Worm (Caenorhabditis elegans) whole organism, L1 larva: ENCODE data around the gene W04D2.4.

Source experiments
- C04F5.9 ChIP-seq: sonication (generic microtip); optimal IDR thresholded peaks from 2 replicates; lab custom pipeline; 2016; ENCODE audit warnings: missing genetic modification characterization, missing compliant biosample characterization
- C16A3.4 ChIP-seq: fragments of 150-350 bp; optimal IDR thresholded peaks from 2 replicates; lab custom pipeline; 2014; ENCODE audit warnings: missing biosample characterization, missing genetic modification characterization
- F16B12.6 ChIP-seq: fragments of 150-350 bp; optimal IDR thresholded peaks from 2 replicates; lab custom pipeline; 2014; ENCODE audit warnings: missing biosample characterization, missing genetic modification characterization
- aly-2 ChIP-seq: fragments of 150-350 bp; optimal IDR thresholded peaks from 2 replicates; lab custom pipeline; 2014; ENCODE audit warnings: missing biosample characterization, missing genetic modification characterization
- blmp-1 ChIP-seq: fragments of 150-350 bp; optimal IDR thresholded peaks from 2 replicates; lab custom pipeline; 2014; ENCODE audit warnings: missing biosample characterization, missing genetic modification characterization
- ceh-63 ChIP-seq: fragments of 200-800 bp; sonication (Bioruptor generic); optimal IDR thresholded peaks from 2 replicates; lab custom pipeline; 2018; ENCODE audit warnings: mild to moderate bottlenecking, missing genetic modification characterization, missing compliant biosample characterization
- ceh-82 ChIP-seq, 3 experiments: fragments of 150-350 bp in 1 of 3; sonication (generic microtip) in 2 of 3; optimal IDR thresholded peaks; 2 replicates each; lab custom pipeline; 2014 to 2017; ENCODE audit warnings: missing biosample characterization in 3 of 3, missing genetic modification characterization in 3 of 3
- ceh-88 ChIP-seq: fragments of 200-800 bp; sonication (Bioruptor generic); IDR thresholded peaks from 2 replicates; pipeline ENCODE4 v1.3.6; 2022; ENCODE audit warnings: missing genetic modification characterization, missing compliant biosample characterization
- ces-1 ChIP-seq: fragments of 150-350 bp; optimal IDR thresholded peaks from 2 replicates; lab custom pipeline; 2014; ENCODE audit warnings: missing biosample characterization, missing genetic modification reagents, missing genetic modification characterization
- dsc-1 ChIP-seq: sonication (generic microtip); optimal IDR thresholded peaks from 2 replicates; lab custom pipeline; 2016; ENCODE audit warnings: mild to moderate bottlenecking, missing genetic modification characterization, missing compliant biosample characterization
- efl-1 ChIP-seq, 4 experiments: fragments of 150-350 bp; optimal IDR thresholded peaks in 3 of 4; peaks in 1 of 4; 1 replicate in 1 of 4; 2 replicates in 3 of 4; lab custom pipeline; 2014; ENCODE audit warnings: missing biosample characterization in 2 of 4, missing genetic modification characterization in 2 of 4, missing genetic modification reagents in 2 of 4
- egl-13 ChIP-seq: sonication (generic microtip); optimal IDR thresholded peaks from 2 replicates; lab custom pipeline; 2016; ENCODE audit warnings: missing genotype, missing genetic modification reagents, missing genetic modification characterization, missing compliant biosample characterization
- egl-27 ChIP-seq, 2 experiments: fragments of 150-350 bp in 1 of 2; sonication (generic microtip); optimal IDR thresholded peaks; 3 replicates each; lab custom pipeline; 2017 to 2018; ENCODE audit warnings: missing biosample characterization in 2 of 2, missing genetic modification characterization in 2 of 2, missing genetic modification reagents in 2 of 2
- elt-3 ChIP-seq, 6 experiments: fragments of 150-350 bp in 1 of 6; sonication (generic microtip); optimal IDR thresholded peaks; 2 replicates each; lab custom pipeline; 2017 to 2018; ENCODE audit warnings: missing biosample characterization in 6 of 6, missing genetic modification characterization in 6 of 6, inconsistent platforms in 1 of 6
- ets-5 ChIP-seq: fragments of 200-800 bp; sonication (Bioruptor generic); IDR thresholded peaks from 2 replicates; pipeline ENCODE4 v1.3.6; 2022; ENCODE audit warnings: missing genetic modification characterization, missing compliant biosample characterization
- fkh-4 ChIP-seq: sonication (generic microtip); optimal IDR thresholded peaks from 2 replicates; lab custom pipeline; 2016; ENCODE audit warnings: missing compliant biosample characterization, missing genetic modification characterization, borderline replicate concordance
- fkh-8 ChIP-seq: sonication (generic microtip); optimal IDR thresholded peaks from 2 replicates; lab custom pipeline; 2016; ENCODE audit warnings: mild to moderate bottlenecking, missing genetic modification characterization, missing compliant biosample characterization
- hlh-17 ChIP-seq: fragments of 200-800 bp; sonication (Bioruptor generic); optimal IDR thresholded peaks from 2 replicates; lab custom pipeline; 2018; ENCODE audit warnings: missing genetic modification characterization, mild to moderate bottlenecking, missing compliant biosample characterization, moderate library complexity, borderline replicate concordance
- hlh-4 ChIP-seq: sonication (generic microtip); optimal IDR thresholded peaks from 2 replicates; lab custom pipeline; 2016; ENCODE audit warnings: mild to moderate bottlenecking, missing genetic modification characterization, missing compliant biosample characterization
- hpl-2 ChIP-seq: fragments of 150-350 bp; optimal IDR thresholded peaks from 2 replicates; lab custom pipeline; 2014; ENCODE audit warnings: missing biosample characterization, missing genetic modification reagents, missing genetic modification characterization
- isw-1 ChIP-seq: fragments of 200-800 bp; sonication (Bioruptor generic); IDR thresholded peaks from 2 replicates; pipeline ENCODE4 v1.3.6; 2022; ENCODE audit warnings: missing genetic modification characterization, missing compliant biosample characterization
- lin-14 ChIP-seq: fragments of 200-800 bp; sonication (Bioruptor generic); optimal IDR thresholded peaks from 2 replicates; lab custom pipeline; 2018; ENCODE audit warnings: mild to moderate bottlenecking, missing genetic modification characterization, moderate library complexity, missing compliant biosample characterization
- lin-35 ChIP-seq, 2 experiments: fragments of 150-350 bp; optimal IDR thresholded peaks; 2 replicates each; lab custom pipeline; 2014; ENCODE audit warnings: missing biosample characterization in 2 of 2, missing genetic modification characterization in 2 of 2, missing genetic modification reagents in 2 of 2
- lin-39 ChIP-seq: fragments of 150-350 bp; optimal IDR thresholded peaks from 2 replicates; lab custom pipeline; 2014; ENCODE audit warnings: missing biosample characterization, missing genetic modification reagents, missing genetic modification characterization
- mab-9 ChIP-seq: fragments of 200-800 bp; sonication (Bioruptor generic); IDR thresholded peaks from 2 replicates; pipeline ENCODE4 v1.3.6; 2022; ENCODE audit warnings: missing genetic modification reagents, missing genetic modification characterization, missing compliant biosample characterization
- mdl-1 ChIP-seq, 2 experiments: fragments of 150-350 bp; optimal IDR thresholded peaks; 2 replicates each; lab custom pipeline; 2014 to 2017; ENCODE audit warnings: missing biosample characterization in 2 of 2, missing genetic modification characterization in 2 of 2, inconsistent platforms in 1 of 2
- mef-2 ChIP-seq: fragments of 150-350 bp; optimal IDR thresholded peaks from 2 replicates; lab custom pipeline; 2014; ENCODE audit warnings: missing biosample characterization, missing genetic modification characterization
- mep-1 ChIP-seq: fragments of 150-350 bp; optimal IDR thresholded peaks from 2 replicates; lab custom pipeline; 2014; ENCODE audit warnings: missing biosample characterization, missing genetic modification characterization
- nhr-12 ChIP-seq: sonication (generic microtip); optimal IDR thresholded peaks from 2 replicates; lab custom pipeline; 2017; ENCODE audit warnings: missing biosample characterization, missing genetic modification characterization
- nhr-19 ChIP-seq: fragments of 200-800 bp; sonication (Bioruptor generic); conservative IDR thresholded peaks from 2 replicates; pipeline ENCODE4 v1.3.6; 2022; ENCODE audit warnings: missing genetic modification characterization, missing compliant biosample characterization
- nhr-20 ChIP-seq: sonication (generic microtip); optimal IDR thresholded peaks from 2 replicates; lab custom pipeline; 2016; ENCODE audit warnings: mild to moderate bottlenecking, missing genetic modification characterization, missing compliant biosample characterization
- nhr-28 ChIP-seq: fragments of 150-350 bp; optimal IDR thresholded peaks from 2 replicates; lab custom pipeline; 2014; ENCODE audit warnings: missing biosample characterization, missing genetic modification characterization
- nhr-47 ChIP-seq: sonication (generic microtip); optimal IDR thresholded peaks from 2 replicates; lab custom pipeline; 2016; ENCODE audit warnings: mild to moderate bottlenecking, missing genetic modification characterization, moderate library complexity, missing compliant biosample characterization
- nhr-71 ChIP-seq: sonication (generic microtip); optimal IDR thresholded peaks from 2 replicates; lab custom pipeline; 2016; ENCODE audit warnings: mild to moderate bottlenecking, missing genetic modification characterization, moderate library complexity, missing compliant biosample characterization
- nhr-76 ChIP-seq: sonication (generic microtip); optimal IDR thresholded peaks from 2 replicates; lab custom pipeline; 2017; ENCODE audit warnings: missing biosample characterization, missing genetic modification characterization
- nhr-77 ChIP-seq: fragments of 150-350 bp; optimal IDR thresholded peaks from 2 replicates; lab custom pipeline; 2014; ENCODE audit warnings: missing biosample characterization, missing genetic modification characterization
- nhr-85 ChIP-seq: sonication (generic microtip); peaks from one replicate; lab custom pipeline; 2016; ENCODE audit warnings: missing genetic modification characterization, inconsistent platforms, missing compliant biosample characterization
- nhr-90 ChIP-seq: sonication (generic microtip); optimal IDR thresholded peaks from 2 replicates; lab custom pipeline; 2016; ENCODE audit warnings: mild to moderate bottlenecking, missing genetic modification characterization, missing compliant biosample characterization; ENCODE audit not compliant: poor library complexity
- pax-3 ChIP-seq: fragments of 200-800 bp; sonication (Bioruptor generic); optimal IDR thresholded peaks from 2 replicates; lab custom pipeline; 2018; ENCODE audit warnings: mild to moderate bottlenecking, missing genetic modification characterization, moderate library complexity, missing compliant biosample characterization
- pqm-1 ChIP-seq: sonication (generic microtip); optimal IDR thresholded peaks from 3 replicates; lab custom pipeline; 2017; ENCODE audit warnings: missing biosample characterization, missing genetic modification characterization
- rnt-1 ChIP-seq: sonication (generic microtip); optimal IDR thresholded peaks from 2 replicates; lab custom pipeline; 2016; ENCODE audit warnings: mild to moderate bottlenecking, missing genetic modification characterization, moderate library complexity, missing compliant biosample characterization
- skn-1 ChIP-seq: fragments of 150-350 bp; optimal IDR thresholded peaks from 2 replicates; lab custom pipeline; 2014; ENCODE audit warnings: missing biosample characterization, missing genetic modification characterization
- snpc-4 ChIP-seq: fragments of 150-350 bp; optimal IDR thresholded peaks from 2 replicates; lab custom pipeline; 2014; ENCODE audit warnings: missing biosample characterization, missing genetic modification characterization
- snu-23 ChIP-seq: sonication (generic microtip); optimal IDR thresholded peaks from 2 replicates; lab custom pipeline; 2016; ENCODE audit warnings: missing genetic modification characterization, missing compliant biosample characterization
- tbx-2 ChIP-seq: sonication (generic microtip); optimal IDR thresholded peaks from 2 replicates; lab custom pipeline; 2016; ENCODE audit warnings: missing genetic modification characterization, missing compliant biosample characterization
- tlp-1 ChIP-seq: fragments of 150-350 bp; optimal IDR thresholded peaks from 2 replicates; lab custom pipeline; 2014; ENCODE audit warnings: missing biosample characterization, missing genetic modification characterization
- unc-130 ChIP-seq: fragments of 150-350 bp; optimal IDR thresholded peaks from 2 replicates; lab custom pipeline; 2017; ENCODE audit warnings: missing biosample characterization, missing genetic modification characterization, inconsistent platforms
- unc-62 ChIP-seq: fragments of 150-350 bp; optimal IDR thresholded peaks from 2 replicates; lab custom pipeline; 2014; ENCODE audit warnings: missing biosample characterization, missing genetic modification reagents, missing genetic modification characterization
- xbp-1 ChIP-seq: sonication (generic microtip); optimal IDR thresholded peaks from 2 replicates; lab custom pipeline; 2016; ENCODE audit warnings: missing genetic modification characterization, missing compliant biosample characterization
- zip-4 ChIP-seq: fragments of 200-800 bp; sonication (Bioruptor generic); optimal IDR thresholded peaks from 2 replicates; lab custom pipeline; 2018; ENCODE audit warnings: mild to moderate bottlenecking, missing genetic modification characterization, moderate library complexity, missing compliant biosample characterization
- ztf-4 ChIP-seq: fragments of 150-350 bp; optimal IDR thresholded peaks from 2 replicates; lab custom pipeline; 2014; ENCODE audit warnings: missing biosample characterization, missing genetic modification characterization

W04D2.4 gene

DNA sequence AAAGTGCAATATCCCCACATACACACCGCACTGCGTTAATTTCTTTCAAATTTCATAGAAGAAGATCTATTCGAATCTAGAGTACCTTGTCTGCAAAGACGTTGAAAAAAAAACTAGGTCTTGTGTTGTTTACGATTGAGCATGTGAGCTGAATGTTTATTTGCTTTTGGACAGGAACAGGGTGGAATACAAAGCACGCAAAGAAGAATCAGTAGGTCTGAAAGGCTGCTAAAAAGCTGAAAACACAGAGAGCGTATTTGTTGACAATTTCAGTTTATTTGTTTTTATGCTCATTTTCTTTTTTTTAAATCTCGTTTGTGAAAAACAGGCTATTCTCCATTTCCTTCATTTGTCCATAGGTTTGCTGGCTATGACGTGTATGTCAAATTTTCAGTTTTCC lies 37.4 kb upstream of the W04D2.4 start:
- TF ChIP-seq nhr-28 = no peak
- no peak for TF ChIP-seq F16B12.6 (tag; lab: Kevin White, UChicago)
- TF ChIP-seq egl-13 (tag; lab: Kevin White, UChicago) = no peak
- no peak for TF ChIP-seq snu-23 (GFP tag; lab: Kevin White, UChicago)
- no peak for TF ChIP-seq hlh-17 (GFP tag; lab: Kevin White, UChicago)

DNA sequence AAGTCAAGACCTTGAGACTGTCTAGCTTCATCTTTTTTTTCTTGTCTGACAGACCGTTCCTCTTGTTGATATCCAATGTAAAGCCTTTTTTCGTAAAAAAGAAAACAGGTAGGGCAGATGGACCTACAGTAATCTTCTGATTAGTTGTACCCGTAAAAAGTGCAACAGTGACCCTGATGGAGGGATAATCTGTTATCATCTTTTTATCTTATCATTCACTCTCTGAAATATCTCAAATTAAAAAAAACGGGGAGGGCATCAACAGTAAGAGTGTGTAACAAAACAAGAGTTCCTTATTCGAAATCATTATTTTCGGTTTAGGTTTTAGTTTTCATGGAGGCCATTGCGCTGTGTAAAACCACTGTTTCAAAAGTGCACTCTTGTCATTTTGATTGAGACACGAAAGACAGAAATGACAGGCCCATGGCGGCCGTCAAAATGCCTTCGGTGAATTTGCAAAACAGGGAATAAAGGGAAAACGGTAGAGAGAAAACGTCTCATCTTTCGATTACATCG lies 36.1 kb upstream of the W04D2.4 start:
- TF ChIP-seq fkh-4 (tag; lab: Kevin White, UChicago) = no peak
- TF ChIP-seq blmp-1 (tag; lab: Kevin White, UChicago) = peak; percentile 92
- TF ChIP-seq nhr-47 (tag; lab: Kevin White, UChicago) = no peak
- TF ChIP-seq snpc-4 (tag; lab: Kevin White, UChicago) = no peak
- no peak for TF ChIP-seq egl-13 (tag; lab: Kevin White, UChicago)
- TF ChIP-seq aly-2 (tag; lab: Kevin White, UChicago) = no peak
- TF ChIP-seq ceh-63 = no peak
- no peak for TF ChIP-seq isw-1 (GFP tag; lab: Robert Waterston, UW)
- TF ChIP-seq ces-1 (GFP tag; lab: Kevin White, UChicago) = no peak
- TF ChIP-seq nhr-71 (tag; lab: Kevin White, UChicago) = no peak
- no peak for TF ChIP-seq ztf-4 (tag; lab: Kevin White, UChicago)
- no peak for TF ChIP-seq pqm-1
- no peak for TF ChIP-seq ceh-88
- TF ChIP-seq dsc-1 (tag; lab: Kevin White, UChicago) = no peak
- TF ChIP-seq fkh-8 (tag; lab: Kevin White, UChicago) = no peak
- no peak for TF ChIP-seq nhr-28
- no peak for TF ChIP-seq C16A3.4
- no peak for TF ChIP-seq C04F5.9
- no peak for TF ChIP-seq tlp-1
- TF ChIP-seq rnt-1 (tag; lab: Kevin White, UChicago) = peak; percentile 7
- TF ChIP-seq nhr-12 (tag; lab: Kevin White, UChicago) = no peak
- TF ChIP-seq nhr-85 (tag; lab: Kevin White, UChicago) = peak; percentile 75
- TF ChIP-seq nhr-76 = no peak
- no peak for TF ChIP-seq mab-9 (GFP tag; lab: Robert Waterston, UW)
- TF ChIP-seq elt-3 (tag; optimal IDR thresholded peaks at IDR 0.05; lab: Kevin White, UChicago) = peak in 5 of 6 experiments; percentile 63 to 86 (median 80)
- TF ChIP-seq mep-1 (tag; lab: Kevin White, UChicago) = no peak
- TF ChIP-seq nhr-90 (tag; lab: Kevin White, UChicago) = no peak
- no peak for TF ChIP-seq mdl-1 (tag; optimal IDR thresholded peaks at IDR 0.05; lab: Kevin White, UChicago)
- TF ChIP-seq skn-1 (tag; lab: Kevin White, UChicago) = no peak
- TF ChIP-seq lin-35 (GFP tag; optimal IDR thresholded peaks at IDR 0.05; lab: Kevin White, UChicago) = no peak
- no peak for TF ChIP-seq xbp-1 (tag; lab: Kevin White, UChicago)
- no peak for TF ChIP-seq hlh-17 (GFP tag; lab: Kevin White, UChicago)
- peak; percentile 49 for TF ChIP-seq lin-14 (GFP tag; lab: Kevin White, UChicago)
- TF ChIP-seq lin-39 (tag; lab: Kevin White, UChicago) = no peak
- TF ChIP-seq hlh-4 (tag; lab: Kevin White, UChicago) = no peak
- TF ChIP-seq unc-62 (GFP tag; lab: Kevin White, UChicago) = no peak
- TF ChIP-seq zip-4 = no peak
- no peak for TF ChIP-seq ceh-82 (tag; optimal IDR thresholded peaks at IDR 0.05; lab: Kevin White, UChicago)
- no peak for TF ChIP-seq pax-3 (tag; lab: Kevin White, UChicago)
- TF ChIP-seq hpl-2 (GFP tag; lab: Kevin White, UChicago) = no peak
- TF ChIP-seq nhr-20 (tag; lab: Kevin White, UChicago) = peak; percentile 23
- TF ChIP-seq nhr-19 (GFP tag; lab: Robert Waterston, UW) = no peak
- TF ChIP-seq ets-5 (GFP tag; lab: Robert Waterston, UW) = no peak
- no peak for TF ChIP-seq mef-2 (tag; lab: Kevin White, UChicago)
- no peak for TF ChIP-seq egl-27 (tag; optimal IDR thresholded peaks at IDR 0.05; lab: Kevin White, UChicago)
- no peak for TF ChIP-seq unc-130 (tag; lab: Kevin White, UChicago)
- TF ChIP-seq efl-1 (optimal IDR thresholded peaks at IDR 0.05; lab: Kevin White, UChicago) = no peak
- peak in 1 of 2 experiments; percentile 22 for TF ChIP-seq efl-1 (GFP tag; optimal IDR thresholded peaks at IDR 0.05 in 1 of 2; lab: Kevin White, UChicago)
- no peak for TF ChIP-seq tbx-2 (tag; lab: Kevin White, UChicago)
- no peak for TF ChIP-seq nhr-77
